Fruit fly (Drosophila melanogaster) whole organism, embryonic: Measurements from ENCODE around the gene mio.

Experiments
- Abd-B ChIP-seq: fragments of 200-800 bp; sonication (Bioruptor generic); optimal IDR thresholded peaks from 2 replicates; lab custom pipeline; 2018; ENCODE audit warnings: missing biosample characterization, mild to moderate bottlenecking, missing genetic modification characterization, moderate library complexity
- C15 ChIP-seq: fragments of 200-800 bp; sonication (Bioruptor generic); IDR thresholded peaks from 3 replicates; pipeline ENCODE4 v1.3.6; 2022; ENCODE audit warnings: missing biosample characterization, missing genetic modification characterization
- CG10274 ChIP-seq: fragments of 200-800 bp; sonication (Bioruptor generic); optimal IDR thresholded peaks from 3 replicates; lab custom pipeline; 2017; ENCODE audit warnings: missing biosample characterization, mild to moderate bottlenecking, missing genetic modification characterization
- CG10321 ChIP-seq: fragments of 200-800 bp; sonication (Bioruptor generic); IDR thresholded peaks from 2 replicates; pipeline ENCODE4 v1.3.6; 2022; ENCODE audit warnings: missing biosample characterization, missing genetic modification characterization
- CG10543 ChIP-seq: fragments of 200-800 bp; sonication (Bioruptor generic); optimal IDR thresholded peaks from 3 replicates; lab custom pipeline; 2017; ENCODE audit warnings: missing biosample characterization, mild to moderate bottlenecking, missing genetic modification characterization, moderate library complexity
- CG11504 ChIP-seq: fragments of 200-800 bp; sonication (Bioruptor generic); optimal IDR thresholded peaks from 3 replicates; lab custom pipeline; 2019; ENCODE audit warnings: missing biosample characterization, mild to moderate bottlenecking, missing genetic modification characterization, moderate library complexity
- CG11723 ChIP-seq: fragments of 200-800 bp; sonication (Bioruptor generic); optimal IDR thresholded peaks from 2 replicates; lab custom pipeline; 2017; ENCODE audit warnings: missing biosample characterization, mild to moderate bottlenecking, missing genetic modification characterization
- CG12744 ChIP-seq: fragments of 200-800 bp; sonication (Bioruptor generic); optimal IDR thresholded peaks from 2 replicates; lab custom pipeline; 2016; ENCODE audit warnings: missing biosample characterization, missing genetic modification characterization
- CG13123 ChIP-seq: fragments of 200-800 bp; sonication (Bioruptor generic); optimal IDR thresholded peaks from 2 replicates; lab custom pipeline; 2016; ENCODE audit warnings: missing biosample characterization, missing genetic modification characterization
- CG13624 ChIP-seq: fragments of 200-800 bp; sonication (Bioruptor generic); optimal IDR thresholded peaks from 2 replicates; lab custom pipeline; 2016; ENCODE audit warnings: missing biosample characterization, missing genetic modification characterization
- CG1602 ChIP-seq: fragments of 200-800 bp; sonication (Bioruptor generic); optimal IDR thresholded peaks from 3 replicates; lab custom pipeline; 2016; ENCODE audit warnings: missing biosample characterization, missing genetic modification characterization
- CG16815 ChIP-seq: fragments of 200-800 bp; sonication (Bioruptor generic); optimal IDR thresholded peaks from 3 replicates; lab custom pipeline; 2017; ENCODE audit warnings: missing biosample characterization, mild to moderate bottlenecking, missing genetic modification characterization
- CG17612 ChIP-seq: fragments of 200-800 bp; sonication (Bioruptor generic); IDR thresholded peaks from 2 replicates; pipeline ENCODE4 v1.3.6; 2022; ENCODE audit warnings: missing biosample characterization, missing genetic modification characterization
- CG30431 ChIP-seq: fragments of 200-800 bp; sonication (Bioruptor generic); optimal IDR thresholded peaks from 2 replicates; lab custom pipeline; 2017; ENCODE audit warnings: missing biosample characterization, missing genetic modification characterization
- CG32767 ChIP-seq: fragments of 200-800 bp; sonication (Bioruptor generic); IDR thresholded peaks from 2 replicates; pipeline ENCODE4 v1.3.6; 2022; ENCODE audit warnings: missing biosample characterization, missing genetic modification characterization
- CG3847 ChIP-seq: fragments of 200-800 bp; sonication (Bioruptor generic); IDR thresholded peaks from 2 replicates; pipeline ENCODE4 v1.3.6; 2022; ENCODE audit warnings: missing biosample characterization, missing genetic modification characterization
- CG43689 ChIP-seq: fragments of 200-800 bp; sonication (Bioruptor generic); IDR thresholded peaks from 2 replicates; pipeline ENCODE4 v1.3.6; 2022; ENCODE audit warnings: missing biosample characterization, missing genetic modification characterization
- CG6683 ChIP-seq: fragments of 200-800 bp; sonication (Bioruptor generic); optimal IDR thresholded peaks from 2 replicates; lab custom pipeline; 2017; ENCODE audit warnings: missing biosample characterization, mild to moderate bottlenecking, missing genetic modification characterization, missing genetic modification reagents
- CG7357 ChIP-seq: fragments of 200-800 bp; sonication (Bioruptor generic); IDR thresholded peaks from 3 replicates; pipeline ENCODE4 v1.3.6; 2022; ENCODE audit warnings: missing biosample characterization, missing genetic modification characterization
- CG7786 ChIP-seq: fragments of 200-800 bp; sonication (Bioruptor generic); optimal IDR thresholded peaks from 2 replicates; lab custom pipeline; 2016; ENCODE audit warnings: missing biosample characterization, missing genetic modification characterization
- CG8924 ChIP-seq: fragments of 200-800 bp; optimal IDR thresholded peaks from 3 replicates; lab custom pipeline; 2019; ENCODE audit warnings: missing biosample characterization, mild to moderate bottlenecking, missing genetic modification characterization, moderate library complexity
- Fer2 ChIP-seq: fragments of 200-800 bp; sonication (Bioruptor generic); optimal IDR thresholded peaks from 2 replicates; lab custom pipeline; 2018; ENCODE audit warnings: missing biosample characterization, mild to moderate bottlenecking, missing genetic modification characterization, moderate library complexity
- GATAe ChIP-seq: fragments of 200-800 bp; sonication (Bioruptor generic); conservative IDR thresholded peaks from 2 replicates; pipeline ENCODE4 v1.3.6; 2022; ENCODE audit warnings: missing biosample characterization, missing genetic modification characterization
- H15 ChIP-seq: fragments of 200-800 bp; sonication (Bioruptor generic); IDR thresholded peaks from 3 replicates; pipeline ENCODE4 v1.3.6; 2022; ENCODE audit warnings: missing biosample characterization, missing genetic modification characterization
- HHEX ChIP-seq: fragments of 200-800 bp; sonication (Bioruptor generic); optimal IDR thresholded peaks from 3 replicates; lab custom pipeline; 2017; ENCODE audit warnings: missing biosample characterization, mild to moderate bottlenecking, missing genetic modification characterization, missing genetic modification reagents
- Hr39 ChIP-seq: fragments of >200 bp; optimal IDR thresholded peaks from 2 replicates; lab custom pipeline; 2017
- Lpt ChIP-seq: fragments of >200 bp; optimal IDR thresholded peaks from 2 replicates; lab custom pipeline; 2018; ENCODE audit warnings: missing biosample characterization, missing genetic modification characterization
- Max ChIP-seq: fragments of 200-800 bp; sonication (Bioruptor generic); optimal IDR thresholded peaks from 2 replicates; lab custom pipeline; 2016; ENCODE audit warnings: missing biosample characterization, mild to moderate bottlenecking, missing genetic modification characterization
- Stat92E ChIP-seq, 3 experiments: fragments of >200 bp in 2 of 3; fragments of 200-800 bp in 1 of 3; sonication (Bioruptor generic) in 1 of 3; optimal IDR thresholded peaks; 2 replicates each; lab custom pipeline; 2017 to 2019; ENCODE audit warnings: missing biosample characterization in 3 of 3, missing genetic modification characterization in 3 of 3, mild to moderate bottlenecking in 1 of 3, moderate library complexity in 1 of 3
- bab2 ChIP-seq: fragments of 200-800 bp; sonication (Bioruptor generic); optimal IDR thresholded peaks from 2 replicates; lab custom pipeline; 2016; ENCODE audit warnings: missing biosample characterization, missing genetic modification characterization
- cas ChIP-seq: fragments of 200-800 bp; sonication (Bioruptor generic); IDR thresholded peaks from 2 replicates; pipeline ENCODE4 v1.3.6; 2022; ENCODE audit warnings: missing biosample characterization, missing genetic modification characterization
- cwo ChIP-seq: fragments of 200-800 bp; sonication (Bioruptor generic); optimal IDR thresholded peaks from 3 replicates; lab custom pipeline; 2017; ENCODE audit warnings: missing biosample characterization, missing genetic modification characterization, mild to moderate bottlenecking, moderate library complexity, missing genetic modification reagents
- da ChIP-seq: fragments of 200-800 bp; sonication (Bioruptor generic); optimal IDR thresholded peaks from 2 replicates; lab custom pipeline; 2016; ENCODE audit warnings: missing biosample characterization, missing genetic modification characterization
- emc ChIP-seq: fragments of 200-800 bp; sonication (Bioruptor generic); optimal IDR thresholded peaks from 2 replicates; lab custom pipeline; 2016; ENCODE audit warnings: missing biosample characterization, missing genetic modification characterization
- ewg ChIP-seq: fragments of 200-800 bp; sonication (Bioruptor generic); optimal IDR thresholded peaks from 3 replicates; lab custom pipeline; 2017; ENCODE audit warnings: mild to moderate bottlenecking, missing biosample characterization, missing genetic modification reagents, missing genetic modification characterization
- fu2 ChIP-seq: fragments of 200-800 bp; sonication (Bioruptor generic); optimal IDR thresholded peaks from 2 replicates; lab custom pipeline; 2016; ENCODE audit warnings: missing biosample characterization, missing genetic modification characterization
- gem ChIP-seq: fragments of 200-800 bp; sonication (Bioruptor generic); optimal IDR thresholded peaks from 2 replicates; lab custom pipeline; 2019; ENCODE audit warnings: missing biosample characterization, mild to moderate bottlenecking, missing genetic modification characterization, moderate library complexity
- h ChIP-seq: fragments of >200 bp; optimal IDR thresholded peaks from 2 replicates; lab custom pipeline; 2017
- hkb ChIP-seq, 2 experiments: fragments of 200-800 bp in 1 of 2; fragments of >200 bp in 1 of 2; sonication (Bioruptor generic) in 1 of 2; IDR thresholded peaks in 1 of 2; optimal IDR thresholded peaks in 1 of 2; 2 replicates each; pipeline versions ENCODE4 v1.3.6 to Lab custom; 2017 to 2022; ENCODE audit warnings: missing biosample characterization in 1 of 2, missing genetic modification characterization in 1 of 2
- hth ChIP-seq: fragments of >200 bp; optimal IDR thresholded peaks from 2 replicates; lab custom pipeline; 2017; ENCODE audit warnings: inconsistent platforms
- ind ChIP-seq: fragments of 200-800 bp; sonication (Bioruptor generic); optimal IDR thresholded peaks from 3 replicates; lab custom pipeline; 2016; ENCODE audit warnings: missing biosample characterization, missing genetic modification characterization
- kay ChIP-seq: fragments of 200-800 bp; sonication (Bioruptor generic); optimal IDR thresholded peaks from 2 replicates; lab custom pipeline; 2016; ENCODE audit warnings: missing biosample characterization, missing genetic modification characterization
- otp ChIP-seq: fragments of 200-800 bp; sonication (Bioruptor generic); IDR thresholded peaks from 3 replicates; pipeline ENCODE4, ENCODE4 v1.3.6; 2022; ENCODE audit warnings: missing biosample characterization, missing genetic modification characterization
- peb ChIP-seq: fragments of 200-800 bp; sonication (Bioruptor generic); IDR thresholded peaks from 2 replicates; pipeline ENCODE4 v1.3.6; 2022; ENCODE audit warnings: missing biosample characterization, missing genetic modification characterization
- repo ChIP-seq: fragments of 200-800 bp; sonication (Bioruptor generic); optimal IDR thresholded peaks from 2 replicates; lab custom pipeline; 2016; ENCODE audit warnings: missing biosample characterization, missing genetic modification characterization
- run ChIP-seq: fragments of 200-800 bp; sonication (Bioruptor generic); optimal IDR thresholded peaks from 3 replicates; lab custom pipeline; 2018; ENCODE audit warnings: missing biosample characterization, mild to moderate bottlenecking, missing genetic modification characterization
- sd ChIP-seq: fragments of 200-800 bp; sonication (Bioruptor generic); optimal IDR thresholded peaks from 3 replicates; lab custom pipeline; 2018; ENCODE audit warnings: missing biosample characterization, mild to moderate bottlenecking, missing genetic modification characterization, moderate library complexity
- sima ChIP-seq: fragments of 200-800 bp; sonication (Bioruptor generic); optimal IDR thresholded peaks from 2 replicates; lab custom pipeline; 2016; ENCODE audit warnings: missing biosample characterization, missing genetic modification characterization
- stc ChIP-seq: fragments of 200-800 bp; sonication (Bioruptor generic); IDR thresholded peaks from 2 replicates; pipeline ENCODE4 v1.3.6; 2022; ENCODE audit warnings: missing biosample characterization, missing genetic modification characterization
- wdn ChIP-seq: fragments of 200-800 bp; sonication (Bioruptor generic); IDR thresholded peaks from 2 replicates; pipeline ENCODE4 v1.3.6; 2022; ENCODE audit warnings: missing biosample characterization, missing genetic modification characterization
- wor ChIP-seq: fragments of 200-800 bp; sonication (Bioruptor generic); IDR thresholded peaks from 2 replicates; pipeline ENCODE4 v1.3.6; 2022; ENCODE audit warnings: missing biosample characterization, missing genetic modification characterization
- zfh2 ChIP-seq: fragments of 200-800 bp; sonication (Bioruptor generic); optimal IDR thresholded peaks from 2 replicates; lab custom pipeline; 2016; ENCODE audit warnings: missing biosample characterization, missing genetic modification characterization

mio gene

DNA sequence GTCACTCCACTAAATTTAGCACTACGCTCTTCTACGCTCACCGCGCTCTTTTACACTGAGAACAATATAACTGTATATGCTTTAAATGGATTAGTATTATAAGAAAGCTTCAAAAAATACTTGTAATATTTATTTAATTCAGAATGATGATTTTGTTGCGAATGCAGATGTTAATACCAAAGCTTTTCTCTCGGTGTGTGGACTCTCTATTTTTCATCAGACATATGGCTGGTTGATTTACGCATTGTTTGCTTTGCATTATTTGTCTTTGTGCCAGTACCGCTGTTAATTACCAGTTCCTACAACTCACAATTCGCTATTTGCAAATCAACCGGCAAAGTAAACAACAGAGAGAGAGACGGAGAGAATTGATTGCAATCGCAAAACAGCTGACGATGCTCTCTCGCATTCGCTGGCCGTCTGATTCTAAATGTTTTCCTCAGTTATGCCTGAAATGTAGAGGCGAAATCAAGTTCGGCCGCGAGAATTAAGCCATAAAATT lies 4.6 kb downstream of the mio start (continued):
- TF ChIP-seq Stat92E (GFP tag; optimal IDR thresholded peaks at IDR 0.05; lab: Kevin White, UChicago) (peak in 1 of 3 experiments; percentile 48), peb (GFP tag; lab: Robert Waterston, UW) (peak; percentile 93), H15 (GFP tag; lab: Robert Waterston, UW) (peak; percentile 96), CG30431 (peak; percentile 91), kay (GFP tag; lab: Kevin White, UChicago) (peak; percentile 96), GATAe (GFP tag; lab: Robert Waterston, UW) (peak; percentile 84), HHEX (peak; percentile 95), CG16815 (peak; percentile 94), otp (GFP tag; lab: Robert Waterston, UW) (peak; percentile 98), da (GFP tag; lab: Kevin White, UChicago) (peak; percentile 84), hth (lab: Kevin White, UChicago) (no peak), Fer2 (tag; lab: Kevin White, UChicago) (peak; percentile 91), gem (tag; lab: Kevin White, UChicago) (peak; percentile 99), sd (tag; lab: Kevin White, UChicago) (peak; percentile 85), emc (GFP tag; lab: Kevin White, UChicago) (peak; percentile 91), fu2 (peak; percentile 95), h (no peak), ind (GFP tag; lab: Kevin White, UChicago) (peak; percentile 94), CG8924 (tag; lab: Kevin White, UChicago) (peak; percentile 98), repo (GFP tag; lab: Kevin White, UChicago) (peak; percentile 88), wdn (GFP tag; lab: Robert Waterston, UW) (peak; percentile 96), Max (GFP tag; lab: Kevin White, UChicago) (peak; percentile 89), CG11723 (GFP tag; lab: Kevin White, UChicago) (peak; percentile 92), CG3847 (GFP tag; lab: Robert Waterston, UW) (peak; percentile 97), CG10321 (GFP tag; lab: Robert Waterston, UW) (peak; percentile 80), sima (peak; percentile 84), stc (GFP tag; lab: Robert Waterston, UW) (peak; percentile 96), run (peak; percentile 91), wor (GFP tag; lab: Robert Waterston, UW) (peak; percentile 92), CG11504 (tag; lab: Kevin White, UChicago) (peak; percentile 95), ewg (GFP tag; lab: Kevin White, UChicago) (peak; percentile 91), CG1602 (peak; percentile 96), hkb (optimal IDR thresholded peaks at IDR 0.05; lab: Kevin White, UChicago) (no peak), hkb (GFP tag; IDR thresholded peaks at IDR 0.05; lab: Robert Waterston, UW) (peak; percentile 98), C15 (GFP tag; lab: Robert Waterston, UW) (peak; percentile 96), CG17612 (GFP tag; lab: Robert Waterston, UW) (peak; percentile 93), Abd-B (GFP tag; lab: Kevin White, UChicago) (peak; percentile 92), bab2 (peak; percentile 93), CG43689 (GFP tag; lab: Robert Waterston, UW) (peak; percentile 98), CG13624 (GFP tag; lab: Kevin White, UChicago) (peak; percentile 96), CG12744 (GFP tag; lab: Kevin White, UChicago) (peak; percentile 93), Lpt (GFP tag; lab: Kevin White, UChicago) (no peak), CG10274 (GFP tag; lab: Kevin White, UChicago) (peak; percentile 83), CG13123 (GFP tag; lab: Kevin White, UChicago) (peak; percentile 93), zfh2 (GFP tag; lab: Kevin White, UChicago) (peak; percentile 95), CG10543 (GFP tag; lab: Kevin White, UChicago) (peak; percentile 95), Hr39 (lab: Kevin White, UChicago) (no peak), cas (GFP tag; lab: Robert Waterston, UW) (peak; percentile 95), CG32767 (GFP tag; lab: Robert Waterston, UW) (peak; percentile 96), CG7786 (GFP tag; lab: Kevin White, UChicago) (peak; percentile 97), CG6683 (GFP tag; lab: Kevin White, UChicago) (peak; percentile 88), cwo (GFP tag; lab: Kevin White, UChicago) (peak; percentile 91), CG7357 (GFP tag; lab: Robert Waterston, UW) (peak; percentile 87)
